Fruit fly (Drosophila melanogaster) whole organism, embryonic: ENCODE data around the gene nAChRalpha6.

Experiments used
- CG10959 ChIP-seq: fragments of 200-800 bp; sonication (Bioruptor generic); IDR thresholded peaks from 2 replicates; pipeline ENCODE4 v1.3.6; 2022; ENCODE audit warnings: missing biosample characterization, missing genetic modification characterization
- CG11504 ChIP-seq: fragments of 200-800 bp; sonication (Bioruptor generic); optimal IDR thresholded peaks from 3 replicates; lab custom pipeline; 2019; ENCODE audit warnings: missing biosample characterization, mild to moderate bottlenecking, missing genetic modification characterization, moderate library complexity
- CG11560 ChIP-seq: fragments of 200-800 bp; sonication (Bioruptor generic); IDR thresholded peaks from 3 replicates; pipeline ENCODE4 v1.3.6; 2022; ENCODE audit warnings: missing biosample characterization, missing genetic modification characterization
- CG11695 ChIP-seq: fragments of 200-800 bp; sonication (Bioruptor generic); IDR thresholded peaks from 3 replicates; pipeline ENCODE4 v1.3.6; 2022; ENCODE audit warnings: missing biosample characterization, missing genetic modification characterization
- CG12155 ChIP-seq: fragments of 200-800 bp; sonication (Bioruptor generic); optimal IDR thresholded peaks from 3 replicates; lab custom pipeline; 2016; ENCODE audit warnings: missing biosample characterization, missing genetic modification characterization
- CG12391 ChIP-seq: fragments of 200-800 bp; sonication (Bioruptor generic); optimal IDR thresholded peaks from 3 replicates; lab custom pipeline; 2018; ENCODE audit warnings: missing biosample characterization, mild to moderate bottlenecking, missing genetic modification characterization, moderate library complexity
- CG12942 ChIP-seq: fragments of 200-800 bp; sonication (Bioruptor generic); optimal IDR thresholded peaks from 3 replicates; lab custom pipeline; 2016; ENCODE audit warnings: missing biosample characterization, missing genetic modification characterization
- CG17328 ChIP-seq: fragments of 200-800 bp; sonication (Bioruptor generic); IDR thresholded peaks from 2 replicates; pipeline ENCODE4 v1.3.6; 2022; ENCODE audit warnings: missing biosample characterization, missing genetic modification characterization
- CG18262 ChIP-seq: fragments of 200-800 bp; optimal IDR thresholded peaks from 3 replicates; lab custom pipeline; 2019; ENCODE audit warnings: missing biosample characterization, mild to moderate bottlenecking, missing genetic modification characterization, moderate library complexity
- CG31224 ChIP-seq: fragments of 200-800 bp; sonication (Bioruptor generic); IDR thresholded peaks from 2 replicates; pipeline ENCODE4 v1.3.6; 2022; ENCODE audit warnings: missing biosample characterization, missing genetic modification characterization
- CG3163 ChIP-seq: fragments of 200-800 bp; sonication (Bioruptor generic); optimal IDR thresholded peaks from 3 replicates; lab custom pipeline; 2016; ENCODE audit warnings: missing biosample characterization, missing genetic modification characterization
- CG3847 ChIP-seq: fragments of 200-800 bp; sonication (Bioruptor generic); IDR thresholded peaks from 2 replicates; pipeline ENCODE4 v1.3.6; 2022; ENCODE audit warnings: missing biosample characterization, missing genetic modification characterization
- CG5953 ChIP-seq: fragments of 200-800 bp; sonication (Bioruptor generic); IDR thresholded peaks from 2 replicates; pipeline ENCODE4 v1.3.6; 2022; ENCODE audit warnings: missing biosample characterization, missing genetic modification characterization
- CG8478 ChIP-seq: fragments of >200 bp; optimal IDR thresholded peaks from 2 replicates; lab custom pipeline; 2018
- CG8765 ChIP-seq: fragments of 200-800 bp; sonication (Bioruptor generic); IDR thresholded peaks from 2 replicates; pipeline ENCODE4 v1.3.6; 2022; ENCODE audit warnings: missing biosample characterization, missing genetic modification characterization
- Dad ChIP-seq: fragments of 200-800 bp; sonication (Bioruptor generic); optimal IDR thresholded peaks from 3 replicates; lab custom pipeline; 2016; ENCODE audit warnings: missing biosample characterization, missing genetic modification characterization
- Deaf1 ChIP-seq: fragments of 200-800 bp; optimal IDR thresholded peaks from 3 replicates; lab custom pipeline; 2019; ENCODE audit warnings: missing biosample characterization, mild to moderate bottlenecking, missing genetic modification characterization, moderate library complexity
- Dll ChIP-seq: fragments of 200-800 bp; sonication (Bioruptor generic); IDR thresholded peaks from 4 replicates; pipeline ENCODE4 v1.3.6; 2022; ENCODE audit warnings: missing biosample characterization, missing genetic modification characterization; ENCODE audit not compliant: partially characterized antibody
- Doc3 ChIP-seq: fragments of 200-800 bp; sonication (Bioruptor generic); IDR thresholded peaks from 3 replicates; pipeline ENCODE4 v1.3.6; 2022; ENCODE audit warnings: missing biosample characterization, missing genetic modification characterization; ENCODE audit not compliant: partially characterized antibody
- Dref ChIP-seq: fragments of 200-800 bp; sonication (Bioruptor generic); IDR thresholded peaks from 2 replicates; pipeline ENCODE4 v1.3.6; 2022; ENCODE audit warnings: missing biosample characterization, missing genetic modification characterization
- Ets65A ChIP-seq: fragments of 200-800 bp; sonication (Bioruptor generic); peaks from one replicate; lab custom pipeline; 2016; ENCODE audit warnings: missing biosample characterization, missing genetic modification characterization
- Hey ChIP-seq: fragments of 200-800 bp; sonication (Bioruptor generic); optimal IDR thresholded peaks from 3 replicates; lab custom pipeline; 2018; ENCODE audit warnings: missing biosample characterization, mild to moderate bottlenecking, missing genetic modification characterization
- Lhr ChIP-seq: fragments of 200-800 bp; sonication (Bioruptor generic); optimal IDR thresholded peaks from 3 replicates; lab custom pipeline; 2017; ENCODE audit warnings: mild to moderate bottlenecking, missing biosample characterization, missing genetic modification reagents, missing genetic modification characterization
- NC2β ChIP-seq: fragments of 200-800 bp; sonication (Bioruptor generic); optimal IDR thresholded peaks from 2 replicates; lab custom pipeline; 2016; ENCODE audit warnings: missing biosample characterization, missing genetic modification characterization
- Rfx ChIP-seq: fragments of 200-800 bp; sonication (Bioruptor generic); IDR thresholded peaks from 2 replicates; pipeline ENCODE4 v1.3.6; 2022; ENCODE audit warnings: missing biosample characterization, missing genetic modification characterization
- Ssrp ChIP-seq: fragments of 200-800 bp; sonication (Bioruptor generic); optimal IDR thresholded peaks from 2 replicates; lab custom pipeline; 2018; ENCODE audit warnings: missing biosample characterization, mild to moderate bottlenecking, missing genetic modification characterization, moderate library complexity
- Trl ChIP-seq, 3 experiments: fragments of >200 bp in 2 of 3; fragments of 200-800 bp in 1 of 3; sonication (Bioruptor generic) in 1 of 3; optimal IDR thresholded peaks; 2 replicates in 1 of 3; 3 replicates in 2 of 3; lab custom pipeline; 2016 to 2017; ENCODE audit warnings: missing biosample characterization in 1 of 3, missing genetic modification characterization in 1 of 3
- YL-1 ChIP-seq: fragments of 200-800 bp; sonication (Bioruptor generic); optimal IDR thresholded peaks from 3 replicates; lab custom pipeline; 2017; ENCODE audit warnings: missing biosample characterization, mild to moderate bottlenecking, missing genetic modification characterization
- az2 ChIP-seq: fragments of 200-800 bp; sonication (Bioruptor generic); optimal IDR thresholded peaks from 3 replicates; lab custom pipeline; 2016; ENCODE audit warnings: missing biosample characterization, missing genetic modification characterization
- cad ChIP-seq: fragments of >200 bp; optimal IDR thresholded peaks from 2 replicates; lab custom pipeline; 2017; ENCODE audit warnings: missing biosample characterization, missing genetic modification characterization
- eve ChIP-seq, 2 experiments: fragments of >200 bp; optimal IDR thresholded peaks; 2 replicates each; lab custom pipeline; 2017; ENCODE audit warnings: missing biosample characterization in 2 of 2, missing genetic modification characterization in 2 of 2
- fru ChIP-seq: fragments of >200 bp; optimal IDR thresholded peaks from 2 replicates; lab custom pipeline; 2017
- gfzf ChIP-seq: fragments of 200-800 bp; sonication (Bioruptor generic); optimal IDR thresholded peaks from 2 replicates; lab custom pipeline; 2016; ENCODE audit warnings: missing biosample characterization, mild to moderate bottlenecking, missing genetic modification characterization, moderate library complexity
- gt ChIP-seq: fragments of 200-800 bp; sonication (Bioruptor generic); IDR thresholded peaks from 2 replicates; pipeline ENCODE4 v1.3.6; 2022; ENCODE audit warnings: missing biosample characterization, missing genetic modification characterization
- hb ChIP-seq: fragments of 200-800 bp; sonication (Bioruptor generic); IDR thresholded peaks from 3 replicates; pipeline ENCODE4 v1.3.6; 2022; ENCODE audit warnings: missing biosample characterization, missing genetic modification characterization; ENCODE audit not compliant: partially characterized antibody
- jigr1 ChIP-seq: fragments of 200-800 bp; sonication (Bioruptor generic); IDR thresholded peaks from 3 replicates; pipeline ENCODE4 v1.3.6; 2022; ENCODE audit warnings: missing biosample characterization, missing genetic modification characterization
- ken ChIP-seq: fragments of 200-800 bp; sonication (Bioruptor generic); IDR thresholded peaks from 3 replicates; pipeline ENCODE4 v1.3.6; 2022; ENCODE audit warnings: missing biosample characterization, missing genetic modification characterization
- nau ChIP-seq: fragments of 200-800 bp; sonication (Bioruptor generic); optimal IDR thresholded peaks from 3 replicates; lab custom pipeline; 2017; ENCODE audit warnings: missing biosample characterization, mild to moderate bottlenecking, missing genetic modification characterization, missing genetic modification reagents
- nerfin-1 ChIP-seq: fragments of 200-800 bp; sonication (Bioruptor generic); optimal IDR thresholded peaks from 3 replicates; lab custom pipeline; 2019; ENCODE audit warnings: missing biosample characterization, mild to moderate bottlenecking, missing genetic modification characterization, moderate library complexity
- nom ChIP-seq: fragments of 200-800 bp; sonication (Bioruptor generic); optimal IDR thresholded peaks from 2 replicates; lab custom pipeline; 2017; ENCODE audit warnings: missing biosample characterization, missing genetic modification characterization, mild to moderate bottlenecking, moderate library complexity, missing genetic modification reagents
- org-1 ChIP-seq: fragments of 200-800 bp; sonication (Bioruptor generic); optimal IDR thresholded peaks from 2 replicates; lab custom pipeline; 2017; ENCODE audit warnings: missing biosample characterization, missing genetic modification characterization
- salm ChIP-seq: fragments of 200-800 bp; sonication (Bioruptor generic); optimal IDR thresholded peaks from 2 replicates; lab custom pipeline; 2018; ENCODE audit warnings: missing biosample characterization, mild to moderate bottlenecking, missing genetic modification characterization
- vfl ChIP-seq: fragments of 200-800 bp; sonication (Bioruptor generic); optimal IDR thresholded peaks from 2 replicates; lab custom pipeline; 2016; ENCODE audit warnings: missing biosample characterization, missing genetic modification characterization

The nAChRalpha6 gene

DNA sequence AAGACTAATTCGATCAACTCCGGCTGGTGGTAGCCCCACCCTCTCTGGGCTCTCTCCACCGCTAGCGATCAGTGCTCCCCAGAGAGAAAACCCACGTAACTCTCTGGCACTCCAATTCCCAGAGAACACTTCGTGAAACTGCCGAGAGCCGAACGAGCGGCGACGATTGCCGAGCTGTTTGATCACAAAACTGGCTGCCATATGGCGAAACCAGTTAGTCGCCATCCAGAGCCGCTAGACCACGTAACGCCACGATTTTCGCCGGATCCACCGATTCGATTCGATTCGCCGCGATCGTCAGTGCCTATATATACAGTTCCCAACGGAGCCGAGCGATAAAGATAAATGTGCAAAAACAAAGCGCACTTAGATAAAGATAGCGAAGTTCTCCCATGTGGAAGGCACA lies 103.9 kb downstream of the nAChRalpha6 start, which contains the start of gene IP3K1 (continued):
- TF ChIP-seq Dref (GFP tag; lab: Robert Waterston, UW), result 0 out of 2 replicates have a peak, but pooled peaks have one; percentile 10
- no peak for TF ChIP-seq CG11504 (tag; lab: Kevin White, UChicago)
- no peak for TF ChIP-seq nerfin-1 (tag; lab: Kevin White, UChicago)
- no peak for TF ChIP-seq gfzf (GFP tag; lab: Kevin White, UChicago)
- TF ChIP-seq Dll (GFP tag; lab: Robert Waterston, UW), result peak; percentile 56; the same call in 2 of the 4 replicates
- TF ChIP-seq CG10959, result no peak
- TF ChIP-seq NC2β (GFP tag; lab: Kevin White, UChicago), result peak; percentile 16
- TF ChIP-seq CG3163 (GFP tag; lab: Kevin White, UChicago), result no peak
- no peak for TF ChIP-seq jigr1 (GFP tag; lab: Robert Waterston, UW)
- TF ChIP-seq CG3847 (GFP tag; lab: Robert Waterston, UW), result no peak
- TF ChIP-seq CG12155 (GFP tag; lab: Kevin White, UChicago), result no peak
- TF ChIP-seq ken (GFP tag; lab: Robert Waterston, UW), result no peak
- TF ChIP-seq nau (GFP tag; lab: Kevin White, UChicago), result peak; percentile 52
- peak; percentile 22 for TF ChIP-seq CG18262 (tag; lab: Kevin White, UChicago)
- TF ChIP-seq CG11695 (GFP tag; lab: Robert Waterston, UW), result peak; percentile 24; the same call in 1 of the 3 replicates
- TF ChIP-seq Doc3 (GFP tag; lab: Robert Waterston, UW), result no peak
- TF ChIP-seq Ssrp (tag; lab: Kevin White, UChicago), result no peak
- no peak for TF ChIP-seq az2 (GFP tag; lab: Kevin White, UChicago)
- TF ChIP-seq Hey (tag; lab: Kevin White, UChicago), result no peak
- TF ChIP-seq hb (GFP tag; lab: Robert Waterston, UW), result no peak
- no peak for TF ChIP-seq CG12942 (GFP tag; lab: Kevin White, UChicago)
- no peak for TF ChIP-seq Lhr (GFP tag; lab: Kevin White, UChicago)
- no peak for TF ChIP-seq gt (GFP tag; lab: Robert Waterston, UW)
- TF ChIP-seq CG12391, result no peak
- 0 out of 2 replicates have a peak, but pooled peaks have one; percentile 47 for TF ChIP-seq CG17328
- TF ChIP-seq CG5953 (GFP tag; lab: Robert Waterston, UW), result peak; percentile 57; the same call in 1 of the 2 replicates
- TF ChIP-seq eve (GFP tag; optimal IDR thresholded peaks at IDR 0.05; lab: Kevin White, UChicago), result no peak
- no peak for TF ChIP-seq CG8765 (GFP tag; lab: Robert Waterston, UW)
- TF ChIP-seq vfl (GFP tag; lab: Kevin White, UChicago), result no peak
- no peak for TF ChIP-seq CG31224 (GFP tag; lab: Robert Waterston, UW)
- TF ChIP-seq CG8478, result no peak
- peak; percentile 43 for TF ChIP-seq salm (tag; lab: Kevin White, UChicago)
- TF ChIP-seq org-1 (GFP tag; lab: Kevin White, UChicago), result no peak
- TF ChIP-seq YL-1, result peak; percentile 10
- peak; percentile 73 for TF ChIP-seq Rfx (GFP tag; lab: Robert Waterston, UW)
- peak; percentile 26 for TF ChIP-seq Dad (GFP tag; lab: Kevin White, UChicago)
- TF ChIP-seq Trl (optimal IDR thresholded peaks at IDR 0.05; lab: Kevin White, UChicago), result peak; percentile 91 to 96
- TF ChIP-seq Trl (GFP tag; optimal IDR thresholded peaks at IDR 0.05; lab: Kevin White, UChicago), result peak; percentile 29
- TF ChIP-seq CG11560, result no peak

dm6 chr2L:9779754-9780153 lies 106.3 kb downstream of the nAChRalpha6 start:
- TF ChIP-seq cad (no peak), nom (GFP tag; lab: Kevin White, UChicago) (peak; percentile 33), fru (lab: Kevin White, UChicago) (no peak), Ets65A (GFP tag; lab: Kevin White, UChicago) (peak; percentile 60), Deaf1 (peak; percentile 20)
